Worm (Caenorhabditis elegans): ENCODE results near the gene emc-1.

DNA sequence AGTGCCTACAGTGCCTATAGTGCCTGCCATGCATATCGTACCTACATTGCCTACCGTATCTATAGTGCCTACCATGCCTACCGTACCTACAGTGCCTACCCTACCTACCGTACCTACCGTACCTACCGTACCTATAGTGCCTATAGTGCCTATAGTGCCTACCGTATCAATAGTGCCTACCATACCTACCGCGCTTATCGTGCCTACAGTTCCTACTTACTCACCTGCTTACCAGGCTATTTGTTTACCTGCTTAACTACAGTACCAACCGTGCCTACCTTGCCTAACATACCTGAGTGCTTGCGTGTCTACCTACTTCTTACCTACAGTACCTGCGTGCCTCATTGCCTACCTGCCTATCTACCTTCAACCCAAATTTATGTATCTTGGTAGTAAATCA lies 58.7 kb downstream of the emc-1 start:
- TF ChIP-seq unc-130 (tag; optimal IDR thresholded peaks at IDR 0.05), result no peak
- TF ChIP-seq nhr-12 (tag; optimal IDR thresholded peaks at IDR 0.05), result no peak
